Worm (Caenorhabditis elegans) whole organism, L4 larva: ENCODE results near the gene lgg-1.

Experiments used
- F10B5.3 ChIP-seq: sonication (generic microtip); optimal IDR thresholded peaks from 2 replicates; lab custom pipeline; 2016; ENCODE audit warnings: mild to moderate bottlenecking, missing genetic modification characterization, missing compliant biosample characterization
- dpl-1 ChIP-seq: fragments of 150-350 bp; optimal IDR thresholded peaks from 2 replicates; lab custom pipeline; 2014; ENCODE audit warnings: missing biosample characterization, missing genetic modification reagents, missing genetic modification characterization
- fkh-10 ChIP-seq: fragments of 150-350 bp; optimal IDR thresholded peaks from 2 replicates; lab custom pipeline; 2014; ENCODE audit warnings: missing biosample characterization, missing genetic modification reagents, missing genetic modification characterization
- lim-7 ChIP-seq: fragments of 200-800 bp; sonication (Bioruptor generic); IDR thresholded peaks from 2 replicates; pipeline ENCODE4 v1.3.6; 2022; ENCODE audit warnings: missing genetic modification characterization, missing compliant biosample characterization
- lin-39 ChIP-seq: fragments of 150-350 bp; optimal IDR thresholded peaks from 2 replicates; lab custom pipeline; 2014; ENCODE audit warnings: missing biosample characterization, missing genetic modification reagents, missing genetic modification characterization
- lsy-2 ChIP-seq, 2 experiments: fragments of 150-350 bp in 1 of 2; sonication (generic microtip) in 1 of 2; optimal IDR thresholded peaks; 2 replicates each; lab custom pipeline; 2014 to 2017; ENCODE audit warnings: missing biosample characterization in 2 of 2, missing genetic modification characterization in 2 of 2
- nhr-28 ChIP-seq: fragments of 150-350 bp; optimal IDR thresholded peaks from 2 replicates; lab custom pipeline; 2014; ENCODE audit warnings: missing biosample characterization, missing genetic modification characterization
- nhr-76 ChIP-seq: fragments of 150-350 bp; optimal IDR thresholded peaks from 2 replicates; lab custom pipeline; 2014; ENCODE audit warnings: missing biosample characterization, missing genetic modification characterization
- nhr-77 ChIP-seq: fragments of 150-350 bp; optimal IDR thresholded peaks from 2 replicates; lab custom pipeline; 2014; ENCODE audit warnings: missing biosample characterization, missing genetic modification characterization
- ztf-11 ChIP-seq: fragments of 150-350 bp; optimal IDR thresholded peaks from 2 replicates; lab custom pipeline; 2014; ENCODE audit warnings: missing biosample characterization, missing genetic modification characterization

DNA sequence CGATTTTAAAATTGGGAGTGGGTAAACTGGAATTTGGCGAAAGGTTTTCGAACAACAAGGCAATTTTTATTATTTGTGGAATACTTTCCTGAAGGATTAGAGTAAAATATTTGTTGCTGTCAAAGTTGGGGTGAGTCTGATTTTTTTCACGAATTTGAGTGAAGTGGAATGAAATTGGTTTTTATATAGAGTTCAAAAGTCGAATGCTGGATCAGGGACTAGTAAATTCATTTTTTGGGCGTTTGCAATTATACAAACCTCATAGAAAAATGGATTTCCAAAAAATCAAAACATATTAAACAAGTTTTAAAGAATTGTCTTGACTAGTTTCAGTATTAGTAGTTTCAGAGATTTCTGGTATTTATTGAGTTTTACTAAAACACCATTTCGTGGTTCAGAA, 7.6 kb downstream of the lgg-1 start, which contains the start of gene C32D5.7:
- TF ChIP-seq fkh-10 (GFP tag; lab: Kevin White, UChicago) (no peak), lsy-2 (tag; optimal IDR thresholded peaks at IDR 0.05; lab: Kevin White, UChicago) (no peak), dpl-1 (no peak), lin-39 (no peak), nhr-28 (tag; lab: Kevin White, UChicago) (no peak), ztf-11 (tag; lab: Kevin White, UChicago) (no peak), nhr-76 (tag; lab: Kevin White, UChicago) (no peak), nhr-77 (tag; lab: Kevin White, UChicago) (no peak), lim-7 (no peak), F10B5.3 (no peak)
